Fruit fly (Drosophila melanogaster): Measurements from ENCODE around the gene brk.

brk gene

dm6 chrX:7324816-7325246 is 17.1 kb downstream of the brk start (continued):
- TF ChIP-seq H2.0 (GFP tag; IDR thresholded peaks at IDR 0.05): peak; percentile 95
- TF ChIP-seq corto (GFP tag; optimal IDR thresholded peaks at IDR 0.05): peak; percentile 85
- TF ChIP-seq fru (optimal IDR thresholded peaks at IDR 0.05): no peak
- TF ChIP-seq psq (GFP tag; optimal IDR thresholded peaks at IDR 0.05): peak; percentile 75
- peak; percentile 91 for TF ChIP-seq CG43689 (GFP tag; IDR thresholded peaks at IDR 0.05)
- TF ChIP-seq CG18764 (GFP tag; optimal IDR thresholded peaks at IDR 0.05): peak; percentile 91
- peak; percentile 11 for TF ChIP-seq pzg (GFP tag; optimal IDR thresholded peaks at IDR 0.05)
- TF ChIP-seq CG33557 (GFP tag; optimal IDR thresholded peaks at IDR 0.05): peak; percentile 97
- peak; percentile 90 for TF ChIP-seq CG5953 (GFP tag; IDR thresholded peaks at IDR 0.05)
- peak; percentile 63 for TF ChIP-seq mirr (GFP tag; optimal IDR thresholded peaks at IDR 0.05)
- peak; percentile 79 for TF ChIP-seq en (GFP tag; optimal IDR thresholded peaks at IDR 0.05)
- peak; percentile 98 for TF ChIP-seq gcm (GFP tag; optimal IDR thresholded peaks at IDR 0.05)
- peak; percentile 92 for TF ChIP-seq caup (GFP tag; optimal IDR thresholded peaks at IDR 0.05; ENCODE audit: severe bottlenecking)
- TF ChIP-seq B-H1 (GFP tag; IDR thresholded peaks at IDR 0.05): peak; percentile 94
- TF ChIP-seq CG12071 (GFP tag; optimal IDR thresholded peaks at IDR 0.05): peak; percentile 92
- peak; percentile 90 for TF ChIP-seq CG3847 (GFP tag; IDR thresholded peaks at IDR 0.05)
- TF ChIP-seq CG4617 (GFP tag; optimal IDR thresholded peaks at IDR 0.05; ENCODE audit: borderline replicate concordance): peak; percentile 83
- peak; percentile 83 for TF ChIP-seq wek (GFP tag; optimal IDR thresholded peaks at IDR 0.05)
- 0 out of 2 replicates have a peak, but pooled peaks have one; percentile 24 for TF ChIP-seq Poxn (GFP tag; IDR thresholded peaks at IDR 0.05)
- peak; percentile 80 for TF ChIP-seq CG6765 (GFP tag; optimal IDR thresholded peaks at IDR 0.05)
- no peak for TF ChIP-seq Dll (GFP tag; IDR thresholded peaks at IDR 0.05; ENCODE audit: partially characterized antibody)
- TF ChIP-seq Doc3 (GFP tag; IDR thresholded peaks at IDR 0.05; ENCODE audit: partially characterized antibody): no peak
- TF ChIP-seq dpn (GFP tag; optimal IDR thresholded peaks at IDR 0.05): peak; percentile 84 to 95
- peak; percentile 73; the same call in 1 of the 2 replicates for TF ChIP-seq toy (GFP tag; IDR thresholded peaks at IDR 0.05)
- peak; percentile 93 for TF ChIP-seq CG10462 (GFP tag; optimal IDR thresholded peaks at IDR 0.05)
- peak; percentile 93 for TF ChIP-seq Max (GFP tag; optimal IDR thresholded peaks at IDR 0.05)
- peak; percentile 72 for TF ChIP-seq CG17802 (tag; optimal IDR thresholded peaks at IDR 0.05)
- TF ChIP-seq CG1792 (GFP tag; optimal IDR thresholded peaks at IDR 0.05): peak; percentile 68
- TF ChIP-seq Opbp (GFP tag; IDR thresholded peaks at IDR 0.05; ENCODE audit: partially characterized antibody): no peak
- TF ChIP-seq Spps (tag; optimal IDR thresholded peaks at IDR 0.05): peak; percentile 97
- TF ChIP-seq CG3407 (GFP tag; optimal IDR thresholded peaks at IDR 0.05): peak; percentile 94
- TF ChIP-seq eyg (GFP tag; optimal IDR thresholded peaks at IDR 0.05): peak; percentile 64
- TF ChIP-seq eve (GFP tag; optimal IDR thresholded peaks at IDR 0.05): peak; percentile 14 to 98
- TF ChIP-seq tio (GFP tag; optimal IDR thresholded peaks at IDR 0.05): peak; percentile 88
- TF ChIP-seq zfh1 (GFP tag; IDR thresholded peaks at IDR 0.05): peak; percentile 97
- TF ChIP-seq CG12236 (GFP tag; optimal IDR thresholded peaks at IDR 0.05): peak; percentile 75
- TF ChIP-seq mam (GFP tag; optimal IDR thresholded peaks at IDR 0.05): peak; percentile 75
- peak; percentile 97 for TF ChIP-seq CG11695 (GFP tag; IDR thresholded peaks at IDR 0.05)
- TF ChIP-seq CG3838 (GFP tag; optimal IDR thresholded peaks at IDR 0.05): peak; percentile 51
- peak; percentile 96 for TF ChIP-seq run (tag; optimal IDR thresholded peaks at IDR 0.05)
- no peak for TF ChIP-seq pan (optimal IDR thresholded peaks at IDR 0.05)
- TF ChIP-seq pan (GFP tag; optimal IDR thresholded peaks at IDR 0.05 in 1 of 2, IDR thresholded peaks at IDR 0.05 in 1 of 2): peak in 1 of 2 experiments; percentile 96
- TF ChIP-seq CTCF (GFP tag; optimal IDR thresholded peaks at IDR 0.05): peak; percentile 68
- TF ChIP-seq CG4820 (GFP tag; optimal IDR thresholded peaks at IDR 0.05): peak; percentile 96
- peak; percentile 67 for TF ChIP-seq CG1832 (GFP tag; optimal IDR thresholded peaks at IDR 0.05)
- TF ChIP-seq tgo (GFP tag; IDR thresholded peaks at IDR 0.05): peak; percentile 95
- peak; percentile 74 for TF ChIP-seq vfl (GFP tag; optimal IDR thresholded peaks at IDR 0.05)
- peak; percentile 90 for TF ChIP-seq fd3F (GFP tag; optimal IDR thresholded peaks at IDR 0.05)
- TF ChIP-seq mld (GFP tag; IDR thresholded peaks at IDR 0.05; ENCODE audit: partially characterized antibody): no peak
- TF ChIP-seq hb (GFP tag; IDR thresholded peaks at IDR 0.05; ENCODE audit: partially characterized antibody): no peak
- peak; percentile 89 for TF ChIP-seq dimm (GFP tag; IDR thresholded peaks at IDR 0.05)
